Worm (Caenorhabditis elegans) whole organism, L1 larva: ENCODE results near the gene C55A6.3.

Experiments
- jun-1 ChIP-seq: fragments of 150-350 bp; optimal IDR thresholded peaks from 2 replicates; lab custom pipeline; 2014; ENCODE audit warnings: missing biosample characterization, missing genetic modification reagents, missing genetic modification characterization
- snu-23 ChIP-seq: sonication (generic microtip); optimal IDR thresholded peaks from 2 replicates; lab custom pipeline; 2016; ENCODE audit warnings: missing genetic modification characterization, missing compliant biosample characterization

ce11 chrV:11479406-11479805 is 33.9 kb downstream of the C55A6.3 start, which contains the start of gene T11F9.22:
- TF ChIP-seq jun-1 (no peak), snu-23 (no peak)
